Worm (Caenorhabditis elegans): ENCODE data around the gene F35E12.2.

Gene F35E12.2

ce11 chrV:13751811-13752210 is 27.1 kb upstream of the F35E12.2 start, which contains the start of gene cld-9:
Gene cld-9, minus strand, starts transcription at chrV:13751891.
- peak; percentile 41 for TF ChIP-seq elt-2 (tag; optimal IDR thresholded peaks at IDR 0.05)
- TF ChIP-seq unc-86 (tag; optimal IDR thresholded peaks at IDR 0.05), result no peak

- no peak for TF ChIP-seq tbx-2 (tag; optimal IDR thresholded peaks at IDR 0.05)
- no peak for TF ChIP-seq sox-4 (tag; optimal IDR thresholded peaks at IDR 0.05)
- no peak for TF ChIP-seq sup-37 (GFP tag; optimal IDR thresholded peaks at IDR 0.05)
- no peak for TF ChIP-seq irx-1 (tag; optimal IDR thresholded peaks at IDR 0.05)
- no peak for TF ChIP-seq nhr-12 (tag; optimal IDR thresholded peaks at IDR 0.05)
- no peak for TF ChIP-seq dpl-1 (GFP tag; optimal IDR thresholded peaks at IDR 0.05)
- no peak for TF ChIP-seq hlh-17 (GFP tag; optimal IDR thresholded peaks at IDR 0.05; ENCODE audit: borderline replicate concordance)
- no peak for TF ChIP-seq unc-98 (GFP tag; IDR thresholded peaks at IDR 0.05)
- TF ChIP-seq grh-1 (GFP tag; IDR thresholded peaks at IDR 0.05), result no peak
- no peak for TF ChIP-seq nhr-71 (tag; optimal IDR thresholded peaks at IDR 0.05)
- TF ChIP-seq C34B4.2 (tag; optimal IDR thresholded peaks at IDR 0.05), result no peak
- no peak for TF ChIP-seq rnt-1 (tag; optimal IDR thresholded peaks at IDR 0.05)
- no peak for TF ChIP-seq skn-1 (tag; optimal IDR thresholded peaks at IDR 0.05)
- no peak for TF ChIP-seq nhr-85 (tag)
- no peak for TF ChIP-seq pax-3 (tag; optimal IDR thresholded peaks at IDR 0.05)
- TF ChIP-seq nhr-28 (tag; optimal IDR thresholded peaks at IDR 0.05), result no peak
- TF ChIP-seq nhr-11 (tag; optimal IDR thresholded peaks at IDR 0.05), result no peak
These were observed 24.0 kb upstream of the F35E12.2 start, which contains the start of gene F35E12.10 for ce11 chrV:13748658-13749057. Gene F35E12.10, minus strand, starts transcription at chrV:13748758.

ce11 chrV:13744901-13745300 is 20.2 kb upstream of the F35E12.2 start, which contains the start of gene F35E12.9:
Gene F35E12.9, minus strand, starts transcription at chrV:13745127.
- TF ChIP-seq lsy-2 (tag; optimal IDR thresholded peaks at IDR 0.05) (no peak), nhr-47 (tag; optimal IDR thresholded peaks at IDR 0.05) (no peak), ceh-8 (GFP tag; optimal IDR thresholded peaks at IDR 0.05) (no peak), sup-37 (GFP tag; optimal IDR thresholded peaks at IDR 0.05) (no peak), lin-13 (GFP tag; optimal IDR thresholded peaks at IDR 0.05) (no peak), pax-3 (tag; optimal IDR thresholded peaks at IDR 0.05) (peak; percentile 55), lin-14 (GFP tag; optimal IDR thresholded peaks at IDR 0.05) (no peak), tbx-2 (tag; optimal IDR thresholded peaks at IDR 0.05) (no peak), skn-1 (tag; optimal IDR thresholded peaks at IDR 0.05) (no peak), tlp-1 (tag; optimal IDR thresholded peaks at IDR 0.05) (no peak), elt-2 (tag; optimal IDR thresholded peaks at IDR 0.05) (peak; percentile 78), zip-4 (GFP tag; optimal IDR thresholded peaks at IDR 0.05) (no peak), nhr-71 (tag; optimal IDR thresholded peaks at IDR 0.05) (no peak), ces-1 (GFP tag; optimal IDR thresholded peaks at IDR 0.05) (no peak)

- TF ChIP-seq xbp-1 (tag; optimal IDR thresholded peaks at IDR 0.05) (no peak), dsc-1 (tag; optimal IDR thresholded peaks at IDR 0.05) (no peak), elt-2 (tag; optimal IDR thresholded peaks at IDR 0.05) (peak; percentile 67), pax-3 (tag; optimal IDR thresholded peaks at IDR 0.05) (peak; percentile 3), efl-1 (optimal IDR thresholded peaks at IDR 0.05) (no peak), efl-1 (GFP tag; optimal IDR thresholded peaks at IDR 0.05 in 1 of 2) (peak in 1 of 2 experiments; percentile 3), nhr-85 (tag) (no peak), nhr-20 (tag; optimal IDR thresholded peaks at IDR 0.05) (peak; percentile 21)
These were observed 15.2 kb upstream of the F35E12.2 start for ce11 chrV:13739901-13740300.

ce11 chrV:13738374-13738773 is 13.7 kb upstream of the F35E12.2 start, which contains the start of gene irg-5:
Gene irg-5, minus strand, starts transcription at chrV:13738474.
- no peak for TF ChIP-seq unc-30 (tag; optimal IDR thresholded peaks at IDR 0.05)
- TF ChIP-seq grh-1 (GFP tag; IDR thresholded peaks at IDR 0.05), result no peak
- no peak for TF ChIP-seq egl-27 (tag; optimal IDR thresholded peaks at IDR 0.05)
- no peak for TF ChIP-seq unc-86 (tag; optimal IDR thresholded peaks at IDR 0.05)
- no peak for TF ChIP-seq F16B12.6 (tag; optimal IDR thresholded peaks at IDR 0.05)
- no peak for TF ChIP-seq elt-2 (tag; optimal IDR thresholded peaks at IDR 0.05)
- TF ChIP-seq nhr-84 (tag; optimal IDR thresholded peaks at IDR 0.05), result no peak
- TF ChIP-seq mep-1 (tag; optimal IDR thresholded peaks at IDR 0.05), result no peak
- no peak for TF ChIP-seq sup-37 (GFP tag; optimal IDR thresholded peaks at IDR 0.05)
- TF ChIP-seq nhr-76 (tag; optimal IDR thresholded peaks at IDR 0.05), result no peak
- no peak for TF ChIP-seq lin-14 (GFP tag; optimal IDR thresholded peaks at IDR 0.05)
- TF ChIP-seq nhr-237 (tag; optimal IDR thresholded peaks at IDR 0.05), result no peak
- no peak for TF ChIP-seq pax-3 (tag; optimal IDR thresholded peaks at IDR 0.05)
- TF ChIP-seq aly-2 (tag; optimal IDR thresholded peaks at IDR 0.05), result no peak
- no peak for TF ChIP-seq mef-2 (tag; optimal IDR thresholded peaks at IDR 0.05)
- no peak for TF ChIP-seq Y116A8C.19 (tag; optimal IDR thresholded peaks at IDR 0.05; ENCODE audit: borderline replicate concordance)
- TF ChIP-seq skn-1 (tag; optimal IDR thresholded peaks at IDR 0.05), result no peak
- TF ChIP-seq ces-1 (GFP tag; optimal IDR thresholded peaks at IDR 0.05), result no peak
- no peak for TF ChIP-seq pqm-1 (tag; optimal IDR thresholded peaks at IDR 0.05)
